Fruit fly (Drosophila melanogaster): Measurements from ENCODE around the gene CG33912.

- TF ChIP-seq Blimp-1 (GFP tag; optimal IDR thresholded peaks at IDR 0.05) (no peak), CHES-1-like (GFP tag; optimal IDR thresholded peaks at IDR 0.05) (no peak), Abd-B (GFP tag; optimal IDR thresholded peaks at IDR 0.05) (no peak), bigmax (GFP tag; optimal IDR thresholded peaks at IDR 0.05) (no peak), ttk (GFP tag; IDR thresholded peaks at IDR 0.05) (no peak), Chrac-16 (GFP tag; optimal IDR thresholded peaks at IDR 0.05) (no peak), CG13296 (GFP tag; optimal IDR thresholded peaks at IDR 0.05) (no peak), H2.0 (GFP tag; IDR thresholded peaks at IDR 0.05) (no peak), sisA (GFP tag; IDR thresholded peaks at IDR 0.05) (no peak)
Observed at dm6 chr3L:20713800-20714199, 41.7 kb downstream of the CG33912 start, which contains the start of gene CG34260.

Data from whole organism, embryonic.